Worm (Caenorhabditis elegans): ENCODE data around the gene cyp-37A1.

- peak; percentile 14 for TF ChIP-seq hmg-4 (GFP tag; optimal IDR thresholded peaks at IDR 0.05)
- TF ChIP-seq ama-1 (optimal IDR thresholded peaks at IDR 0.05) = no peak
- TF ChIP-seq flt-1 (GFP tag; IDR thresholded peaks at IDR 0.05) = no peak
- no peak for TF ChIP-seq ceh-36 (tag; optimal IDR thresholded peaks at IDR 0.05)
- TF ChIP-seq tbx-11 (GFP tag; IDR thresholded peaks at IDR 0.05) = no peak
- TF ChIP-seq B0310.2 (tag; optimal IDR thresholded peaks at IDR 0.05) = no peak
- no peak for TF ChIP-seq pes-1 (GFP tag; IDR thresholded peaks at IDR 0.05)
- no peak for TF ChIP-seq hnd-1 (tag; optimal IDR thresholded peaks at IDR 0.05)
- TF ChIP-seq scrt-1 (GFP tag; IDR thresholded peaks at IDR 0.05) = no peak
- TF ChIP-seq tbx-37 (GFP tag; conservative IDR thresholded peaks at IDR 0.05) = no peak
- no peak for TF ChIP-seq sea-1 (GFP tag; conservative IDR thresholded peaks at IDR 0.05)
- no peak for TF ChIP-seq ets-7 (tag; optimal IDR thresholded peaks at IDR 0.05)
- TF ChIP-seq hmbx-1 (tag; optimal IDR thresholded peaks at IDR 0.05) = no peak
- TF ChIP-seq F13C5.2 (tag; optimal IDR thresholded peaks at IDR 0.05) = no peak
Observed at ce11 chrII:14046491-14046890, 29.7 kb upstream of the cyp-37A1 start.
